Worm (Caenorhabditis elegans) whole organism, early embryonic: ENCODE data around the gene Y61A9LA.4.

Source experiments
- B0310.2 ChIP-seq: sonication (generic microtip); optimal IDR thresholded peaks from 2 replicates; lab custom pipeline; 2016; ENCODE audit warnings: mild to moderate bottlenecking, missing genetic modification characterization, missing compliant biosample characterization
- ama-1 ChIP-seq: fragments of 150-350 bp; optimal IDR thresholded peaks from 2 replicates; lab custom pipeline; 2014
- ceh-36 ChIP-seq: sonication (generic microtip); optimal IDR thresholded peaks from 2 replicates; lab custom pipeline; 2016; ENCODE audit warnings: missing genetic modification characterization, inconsistent platforms, missing compliant biosample characterization
- ets-7 ChIP-seq: sonication (generic microtip); optimal IDR thresholded peaks from 2 replicates; lab custom pipeline; 2016; ENCODE audit warnings: missing genotype, missing genetic modification characterization, missing compliant biosample characterization
- flt-1 ChIP-seq: fragments of 200-800 bp; sonication (Bioruptor generic); IDR thresholded peaks from 2 replicates; pipeline ENCODE4 v1.3.6; 2022; ENCODE audit warnings: missing genetic modification characterization, missing compliant biosample characterization
- hmbx-1 ChIP-seq: sonication (generic microtip); optimal IDR thresholded peaks from 2 replicates; lab custom pipeline; 2016; ENCODE audit warnings: mild to moderate bottlenecking, missing genetic modification characterization, missing compliant biosample characterization
- hmg-4 ChIP-seq: fragments of 200-800 bp; sonication (Bioruptor generic); optimal IDR thresholded peaks from 2 replicates; lab custom pipeline; 2018; ENCODE audit warnings: mild to moderate bottlenecking, missing genetic modification characterization, missing compliant biosample characterization
- sea-1 ChIP-seq: fragments of 200-800 bp; sonication (Bioruptor generic); conservative IDR thresholded peaks from 2 replicates; pipeline ENCODE4 v1.3.6; 2022; ENCODE audit warnings: missing genetic modification characterization, missing compliant biosample characterization
- tbx-11 ChIP-seq: fragments of 200-800 bp; sonication (Bioruptor generic); IDR thresholded peaks from 2 replicates; pipeline ENCODE4 v1.3.6; 2022; ENCODE audit warnings: missing genetic modification characterization, missing compliant biosample characterization
- tbx-37 ChIP-seq: fragments of 200-800 bp; sonication (Bioruptor generic); conservative IDR thresholded peaks from 2 replicates; pipeline ENCODE4 v1.3.6; 2022; ENCODE audit warnings: missing genetic modification reagents, missing genetic modification characterization, missing compliant biosample characterization

ce11 chrV:4539855-4540254, 20.7 kb upstream of the Y61A9LA.4 start:
- TF ChIP-seq ama-1 (lab: Kevin White, UChicago) (no peak), hmbx-1 (no peak), ets-7 (tag; lab: Kevin White, UChicago) (no peak), tbx-37 (GFP tag; lab: Robert Waterston, UW) (no peak), flt-1 (GFP tag; lab: Robert Waterston, UW) (no peak), hmg-4 (GFP tag; lab: Kevin White, UChicago) (no peak), ceh-36 (tag; lab: Kevin White, UChicago) (no peak), sea-1 (GFP tag; lab: Robert Waterston, UW) (no peak), B0310.2 (tag; lab: Kevin White, UChicago) (no peak), tbx-11 (no peak)
